Fruit fly (Drosophila melanogaster) whole organism, embryonic: ENCODE data around the gene BuGZ.

Experiments used
- CG10431 ChIP-seq: fragments of 200-800 bp; sonication (Bioruptor generic); optimal IDR thresholded peaks from 3 replicates; lab custom pipeline; 2018; ENCODE audit warnings: missing biosample characterization, mild to moderate bottlenecking, missing genetic modification characterization
- CG10959 ChIP-seq: fragments of 200-800 bp; sonication (Bioruptor generic); IDR thresholded peaks from 2 replicates; pipeline ENCODE4 v1.3.6; 2022; ENCODE audit warnings: missing biosample characterization, missing genetic modification characterization
- CG11456 ChIP-seq: fragments of 200-800 bp; sonication (Bioruptor generic); IDR thresholded peaks from 3 replicates; pipeline ENCODE4 v1.3.6; 2022; ENCODE audit warnings: missing biosample characterization, missing genetic modification characterization
- CG12769 ChIP-seq: fragments of 200-800 bp; sonication (Bioruptor generic); optimal IDR thresholded peaks from 2 replicates; lab custom pipeline; 2019; ENCODE audit warnings: missing biosample characterization, mild to moderate bottlenecking, missing genetic modification characterization, moderate library complexity
- CG13287 ChIP-seq: fragments of 200-800 bp; sonication (Bioruptor generic); IDR thresholded peaks from 2 replicates; pipeline ENCODE4 v1.3.6; 2022; ENCODE audit warnings: missing biosample characterization, missing genetic modification characterization; ENCODE audit not compliant: partially characterized antibody
- CG18619 ChIP-seq: fragments of 200-800 bp; sonication (Bioruptor generic); optimal IDR thresholded peaks from 3 replicates; lab custom pipeline; 2017; ENCODE audit warnings: missing biosample characterization, mild to moderate bottlenecking, missing genetic modification characterization
- CG3163 ChIP-seq: fragments of 200-800 bp; sonication (Bioruptor generic); optimal IDR thresholded peaks from 3 replicates; lab custom pipeline; 2016; ENCODE audit warnings: missing biosample characterization, missing genetic modification characterization
- CG32532 ChIP-seq: fragments of 200-800 bp; sonication (Bioruptor generic); IDR thresholded peaks from 2 replicates; pipeline ENCODE4 v1.3.6; 2022; ENCODE audit warnings: missing biosample characterization, missing genetic modification characterization
- CG4360 ChIP-seq: fragments of 200-800 bp; sonication (Bioruptor generic); IDR thresholded peaks from 2 replicates; pipeline ENCODE4 v1.3.6; 2022; ENCODE audit warnings: missing biosample characterization, missing genetic modification characterization
- CG7357 ChIP-seq: fragments of 200-800 bp; sonication (Bioruptor generic); IDR thresholded peaks from 3 replicates; pipeline ENCODE4 v1.3.6; 2022; ENCODE audit warnings: missing biosample characterization, missing genetic modification characterization
- CG7963 ChIP-seq: fragments of 200-800 bp; sonication (Bioruptor generic); IDR thresholded peaks from 3 replicates; pipeline ENCODE4 v1.3.6; 2022; ENCODE audit warnings: missing biosample characterization, missing genetic modification characterization; ENCODE audit not compliant: partially characterized antibody
- CG8290 ChIP-seq, 3 experiments: fragments of 200-800 bp; sonication (Bioruptor generic); optimal IDR thresholded peaks; 2 replicates each; lab custom pipeline; 2016 to 2019; ENCODE audit warnings: missing biosample characterization in 3 of 3, missing genetic modification characterization in 3 of 3, mild to moderate bottlenecking in 2 of 3, moderate library complexity in 1 of 3
- CG8388 ChIP-seq: fragments of 200-800 bp; sonication (Bioruptor generic); optimal IDR thresholded peaks from 2 replicates; lab custom pipeline; 2019; ENCODE audit warnings: missing biosample characterization, mild to moderate bottlenecking, missing genetic modification characterization, moderate library complexity
- CG9727 ChIP-seq: fragments of 200-800 bp; sonication (Bioruptor generic); optimal IDR thresholded peaks from 3 replicates; lab custom pipeline; 2017; ENCODE audit warnings: missing biosample characterization, mild to moderate bottlenecking, missing genetic modification characterization
- CG9817 ChIP-seq: fragments of 200-800 bp; sonication (Bioruptor generic); optimal IDR thresholded peaks from 2 replicates; lab custom pipeline; 2018; ENCODE audit warnings: missing biosample characterization, mild to moderate bottlenecking, missing genetic modification characterization, moderate library complexity
- Dbx ChIP-seq: fragments of 200-800 bp; sonication (Bioruptor generic); IDR thresholded peaks from 3 replicates; pipeline ENCODE4 v1.3.6; 2022; ENCODE audit warnings: missing biosample characterization, missing genetic modification characterization
- Elba2 ChIP-seq: fragments of 200-800 bp; sonication (Bioruptor generic); optimal IDR thresholded peaks from 3 replicates; lab custom pipeline; 2016; ENCODE audit warnings: missing biosample characterization, missing genetic modification characterization
- H15 ChIP-seq: fragments of 200-800 bp; sonication (Bioruptor generic); IDR thresholded peaks from 3 replicates; pipeline ENCODE4 v1.3.6; 2022; ENCODE audit warnings: missing biosample characterization, missing genetic modification characterization
- Jarid2 ChIP-seq: fragments of 200-800 bp; sonication (Bioruptor generic); optimal IDR thresholded peaks from 3 replicates; lab custom pipeline; 2017; ENCODE audit warnings: mild to moderate bottlenecking, missing biosample characterization, missing genetic modification reagents, missing genetic modification characterization
- Med ChIP-seq: fragments of 200-800 bp; sonication (Bioruptor generic); peaks from one replicate; lab custom pipeline; 2016; ENCODE audit warnings: missing biosample characterization, missing genetic modification characterization, mild to moderate bottlenecking, inconsistent platforms, moderate library complexity
- Oli ChIP-seq: fragments of 200-800 bp; sonication (Bioruptor generic); optimal IDR thresholded peaks from 2 replicates; lab custom pipeline; 2018; ENCODE audit warnings: missing biosample characterization, mild to moderate bottlenecking, missing genetic modification characterization, moderate library complexity
- Optix ChIP-seq: fragments of 200-800 bp; sonication (Bioruptor generic); IDR thresholded peaks from 3 replicates; pipeline ENCODE4 v1.3.6; 2022; ENCODE audit warnings: missing biosample characterization, missing genetic modification characterization
- Trl ChIP-seq, 3 experiments: fragments of >200 bp in 2 of 3; fragments of 200-800 bp in 1 of 3; sonication (Bioruptor generic) in 1 of 3; optimal IDR thresholded peaks; 2 replicates in 1 of 3; 3 replicates in 2 of 3; lab custom pipeline; 2016 to 2017; ENCODE audit warnings: missing biosample characterization in 1 of 3, missing genetic modification characterization in 1 of 3
- ac ChIP-seq: fragments of 200-800 bp; sonication (Bioruptor generic); optimal IDR thresholded peaks from 3 replicates; lab custom pipeline; 2017; ENCODE audit warnings: missing biosample characterization, mild to moderate bottlenecking, missing genetic modification characterization
- chinmo ChIP-seq: fragments of 200-800 bp; sonication (Bioruptor generic); IDR thresholded peaks from 4 replicates; pipeline ENCODE4 v1.3.6; 2022; ENCODE audit warnings: missing biosample characterization, missing genetic modification characterization; ENCODE audit not compliant: partially characterized antibody
- crp ChIP-seq, 2 experiments: fragments of 200-800 bp; sonication (Bioruptor generic); optimal IDR thresholded peaks; 2 replicates in 1 of 2; 3 replicates in 1 of 2; lab custom pipeline; 2017; ENCODE audit warnings: missing biosample characterization in 2 of 2, missing genetic modification characterization in 2 of 2, mild to moderate bottlenecking in 1 of 2, moderate library complexity in 1 of 2
- dmrt11E ChIP-seq: fragments of 200-800 bp; sonication (Bioruptor generic); optimal IDR thresholded peaks from 3 replicates; lab custom pipeline; 2018; ENCODE audit warnings: missing biosample characterization, mild to moderate bottlenecking, missing genetic modification characterization, moderate library complexity
- dmrt99B ChIP-seq: fragments of 200-800 bp; sonication (Bioruptor generic); optimal IDR thresholded peaks from 2 replicates; lab custom pipeline; 2018; ENCODE audit warnings: missing biosample characterization, mild to moderate bottlenecking, missing genetic modification characterization, moderate library complexity
- en ChIP-seq: fragments of 200-800 bp; sonication (Bioruptor generic); optimal IDR thresholded peaks from 2 replicates; lab custom pipeline; 2016; ENCODE audit warnings: missing biosample characterization, missing genetic modification characterization
- exex ChIP-seq: fragments of 200-800 bp; sonication (Bioruptor generic); optimal IDR thresholded peaks from 4 replicates; lab custom pipeline; 2018; ENCODE audit warnings: missing biosample characterization, mild to moderate bottlenecking, missing genetic modification characterization, moderate library complexity
- ftz-f1 ChIP-seq: fragments of 200-800 bp; sonication (Bioruptor generic); optimal IDR thresholded peaks from 2 replicates; lab custom pipeline; 2016; ENCODE audit warnings: missing biosample characterization, missing genetic modification characterization
- hbn ChIP-seq: fragments of 200-800 bp; sonication (Bioruptor generic); IDR thresholded peaks from 2 replicates; pipeline ENCODE4 v1.3.6; 2022; ENCODE audit warnings: missing biosample characterization, missing genetic modification characterization; ENCODE audit not compliant: partially characterized antibody
- ind ChIP-seq: fragments of 200-800 bp; sonication (Bioruptor generic); optimal IDR thresholded peaks from 3 replicates; lab custom pipeline; 2016; ENCODE audit warnings: missing biosample characterization, missing genetic modification characterization
- ken ChIP-seq: fragments of 200-800 bp; sonication (Bioruptor generic); IDR thresholded peaks from 3 replicates; pipeline ENCODE4 v1.3.6; 2022; ENCODE audit warnings: missing biosample characterization, missing genetic modification characterization
- lab ChIP-seq: fragments of 200-800 bp; sonication (Bioruptor generic); optimal IDR thresholded peaks from 3 replicates; lab custom pipeline; 2017; ENCODE audit warnings: missing biosample characterization, missing genetic modification characterization, mild to moderate bottlenecking, moderate library complexity, missing genetic modification reagents
- mam ChIP-seq: fragments of 200-800 bp; sonication (Bioruptor generic); optimal IDR thresholded peaks from 3 replicates; lab custom pipeline; 2016; ENCODE audit warnings: missing biosample characterization, missing genetic modification characterization
- nom ChIP-seq: fragments of 200-800 bp; sonication (Bioruptor generic); optimal IDR thresholded peaks from 2 replicates; lab custom pipeline; 2017; ENCODE audit warnings: missing biosample characterization, missing genetic modification characterization, mild to moderate bottlenecking, moderate library complexity, missing genetic modification reagents
- pan ChIP-seq, 4 experiments: fragments of >200 bp in 3 of 4; fragments of 200-800 bp in 1 of 4; sonication (Bioruptor generic) in 1 of 4; optimal IDR thresholded peaks in 3 of 4; IDR thresholded peaks in 1 of 4; 2 replicates each; pipeline versions ENCODE4 v1.3.6 to Lab custom; 2017 to 2022; ENCODE audit warnings: missing biosample characterization in 2 of 4, missing genetic modification characterization in 2 of 4, mixed read lengths in 1 of 4
- pum ChIP-seq: fragments of 200-800 bp; sonication (Bioruptor generic); optimal IDR thresholded peaks from 2 replicates; lab custom pipeline; 2016; ENCODE audit warnings: missing biosample characterization, missing genetic modification characterization
- ranshi ChIP-seq: fragments of 200-800 bp; sonication (Bioruptor generic); IDR thresholded peaks from 2 replicates; pipeline ENCODE4 v1.3.6; 2022; ENCODE audit warnings: missing biosample characterization, missing genetic modification characterization
- run ChIP-seq: fragments of 200-800 bp; sonication (Bioruptor generic); optimal IDR thresholded peaks from 3 replicates; lab custom pipeline; 2018; ENCODE audit warnings: missing biosample characterization, mild to moderate bottlenecking, missing genetic modification characterization
- sim ChIP-seq: fragments of 200-800 bp; sonication (Bioruptor generic); IDR thresholded peaks from 2 replicates; pipeline ENCODE4 v1.3.6; 2022; ENCODE audit warnings: missing biosample characterization, missing genetic modification characterization
- so ChIP-seq: fragments of 200-800 bp; sonication (Bioruptor generic); IDR thresholded peaks from 3 replicates; pipeline ENCODE4 v1.3.6; 2022; ENCODE audit warnings: missing biosample characterization, missing genetic modification characterization
- tap ChIP-seq: fragments of 200-800 bp; optimal IDR thresholded peaks from 3 replicates; lab custom pipeline; 2019; ENCODE audit warnings: missing biosample characterization, mild to moderate bottlenecking, missing genetic modification characterization, moderate library complexity
- tna ChIP-seq: fragments of 200-800 bp; sonication (Bioruptor generic); IDR thresholded peaks from 2 replicates; pipeline ENCODE4 v1.3.6; 2022; ENCODE audit warnings: missing biosample characterization, missing genetic modification characterization; ENCODE audit not compliant: partially characterized antibody

Gene BuGZ

dm6 chr2L:16791345-16791744 is 48.1 kb downstream of the BuGZ start, which contains the start of gene CG17928 (continued):
- TF ChIP-seq Trl (optimal IDR thresholded peaks at IDR 0.05; lab: Kevin White, UChicago) (peak; percentile 58 to 78), Trl (GFP tag; optimal IDR thresholded peaks at IDR 0.05; lab: Kevin White, UChicago) (no peak), tna (no peak), CG8388 (GFP tag; lab: Kevin White, UChicago) (no peak), chinmo (GFP tag; lab: Robert Waterston, UW) (peak; percentile 77; the same call in 1 of the 4 replicates), CG13287 (GFP tag; lab: Robert Waterston, UW) (peak; percentile 10; the same call in 1 of the 2 replicates), so (GFP tag; lab: Robert Waterston, UW) (0 out of 3 replicates have a peak, but pooled peaks have one; percentile 7), en (GFP tag; lab: Kevin White, UChicago) (no peak), run (tag; lab: Kevin White, UChicago) (peak; percentile 67), ken (GFP tag; lab: Robert Waterston, UW) (no peak), CG8290 (GFP tag; optimal IDR thresholded peaks at IDR 0.05; lab: Kevin White, UChicago) (no peak), CG8290 (tag; optimal IDR thresholded peaks at IDR 0.05; lab: Kevin White, UChicago) (peak in 1 of 2 experiments; percentile 45), CG9817 (tag; lab: Kevin White, UChicago) (no peak), Elba2 (GFP tag; lab: Kevin White, UChicago) (no peak), CG12769 (peak; percentile 57), pan (optimal IDR thresholded peaks at IDR 0.05; lab: Kevin White, UChicago) (no peak), pan (GFP tag; optimal IDR thresholded peaks at IDR 0.05 in 1 of 2, IDR thresholded peaks at IDR 0.05 in 1 of 2) (peak in 1 of 2 experiments; percentile 12), dmrt11E (tag; lab: Kevin White, UChicago) (no peak), CG32532 (GFP tag; lab: Robert Waterston, UW) (0 out of 2 replicates have a peak, but pooled peaks have one; percentile 11), ind (GFP tag; lab: Kevin White, UChicago) (no peak), ftz-f1 (peak; percentile 70)

dm6 chr2L:16793970-16794369 is 50.8 kb downstream of the BuGZ start, which contains the start of gene Ugt37C2:
TSS of gene Ugt37C2 (plus strand) at chr2L:16794211.
- TF ChIP-seq tap (tag; lab: Kevin White, UChicago) (no peak), Jarid2 (GFP tag; lab: Kevin White, UChicago) (peak; percentile 80), CG18619 (no peak), CG9727 (GFP tag; lab: Kevin White, UChicago) (no peak), nom (no peak), CG11456 (GFP tag; lab: Robert Waterston, UW) (0 out of 3 replicates have a peak, but pooled peaks have one; percentile 20), sim (GFP tag; lab: Robert Waterston, UW) (no peak), CG7357 (GFP tag; lab: Robert Waterston, UW) (no peak), exex (tag; lab: Kevin White, UChicago) (peak; percentile 11), Trl (optimal IDR thresholded peaks at IDR 0.05; lab: Kevin White, UChicago) (peak; percentile 58 to 61), Trl (GFP tag; optimal IDR thresholded peaks at IDR 0.05; lab: Kevin White, UChicago) (no peak), Dbx (GFP tag; lab: Robert Waterston, UW) (0 out of 3 replicates have a peak, but pooled peaks have one; percentile 23), Optix (GFP tag; lab: Robert Waterston, UW) (no peak), CG12769 (peak; percentile 40), mam (GFP tag; lab: Kevin White, UChicago) (no peak), CG10431 (no peak), ken (GFP tag; lab: Robert Waterston, UW) (0 out of 3 replicates have a peak, but pooled peaks have one; percentile 3), CG7963 (GFP tag; lab: Robert Waterston, UW) (0 out of 3 replicates have a peak, but pooled peaks have one; percentile 15), CG4360 (no peak), CG3163 (peak; percentile 94), chinmo (GFP tag; lab: Robert Waterston, UW) (0 out of 4 replicates have a peak, but pooled peaks have one; percentile 30), pum (GFP tag; lab: Kevin White, UChicago) (no peak), CG8290 (GFP tag; optimal IDR thresholded peaks at IDR 0.05; lab: Kevin White, UChicago) (no peak), CG8290 (tag; optimal IDR thresholded peaks at IDR 0.05; lab: Kevin White, UChicago) (peak in 1 of 2 experiments; percentile 12), dmrt99B (tag; lab: Kevin White, UChicago) (no peak), lab (GFP tag; lab: Kevin White, UChicago) (peak; percentile 27), hbn (0 out of 2 replicates have a peak, but pooled peaks have one; percentile 28), ac (GFP tag; lab: Kevin White, UChicago) (no peak), ranshi (GFP tag; lab: Robert Waterston, UW) (0 out of 2 replicates have a peak, but pooled peaks have one; percentile 14), CG10959 (no peak), H15 (GFP tag; lab: Robert Waterston, UW) (no peak), Oli (tag; lab: Kevin White, UChicago) (no peak), crp (GFP tag; optimal IDR thresholded peaks at IDR 0.05; lab: Kevin White, UChicago) (no peak), Med (peak; percentile 54)
